Worm (Caenorhabditis elegans) whole organism, L1 larva: ENCODE results near the gene Y51A2B.5.

Source experiments
- C16A3.4 ChIP-seq: fragments of 150-350 bp; optimal IDR thresholded peaks from 2 replicates; lab custom pipeline; 2014; ENCODE audit warnings: missing biosample characterization, missing genetic modification characterization
- C34B4.2 ChIP-seq: sonication (generic microtip); optimal IDR thresholded peaks from 2 replicates; lab custom pipeline; 2017; ENCODE audit warnings: mild to moderate bottlenecking, missing genetic modification characterization, missing compliant biosample characterization
- F16B12.6 ChIP-seq: fragments of 150-350 bp; optimal IDR thresholded peaks from 2 replicates; lab custom pipeline; 2014; ENCODE audit warnings: missing biosample characterization, missing genetic modification characterization
- aha-1 ChIP-seq: fragments of 150-350 bp; optimal IDR thresholded peaks from 2 replicates; lab custom pipeline; 2014; ENCODE audit warnings: missing biosample characterization, missing genetic modification characterization
- alr-1 ChIP-seq: fragments of 200-800 bp; sonication (Bioruptor generic); optimal IDR thresholded peaks from 2 replicates; lab custom pipeline; 2018; ENCODE audit warnings: borderline replicate concordance, mild to moderate bottlenecking, missing genetic modification characterization, missing compliant biosample characterization
- aly-2 ChIP-seq: fragments of 150-350 bp; optimal IDR thresholded peaks from 2 replicates; lab custom pipeline; 2014; ENCODE audit warnings: missing biosample characterization, missing genetic modification characterization
- ceh-63 ChIP-seq: fragments of 200-800 bp; sonication (Bioruptor generic); optimal IDR thresholded peaks from 2 replicates; lab custom pipeline; 2018; ENCODE audit warnings: mild to moderate bottlenecking, missing genetic modification characterization, missing compliant biosample characterization
- ceh-82 ChIP-seq, 3 experiments: fragments of 150-350 bp in 1 of 3; sonication (generic microtip) in 2 of 3; optimal IDR thresholded peaks; 2 replicates each; lab custom pipeline; 2014 to 2017; ENCODE audit warnings: missing biosample characterization in 3 of 3, missing genetic modification characterization in 3 of 3
- ceh-88 ChIP-seq: fragments of 200-800 bp; sonication (Bioruptor generic); IDR thresholded peaks from 2 replicates; pipeline ENCODE4 v1.3.6; 2022; ENCODE audit warnings: missing genetic modification characterization, missing compliant biosample characterization
- ceh-90 ChIP-seq: sonication (generic microtip); optimal IDR thresholded peaks from 2 replicates; lab custom pipeline; 2016; ENCODE audit warnings: missing genetic modification characterization, missing compliant biosample characterization
- dsc-1 ChIP-seq: sonication (generic microtip); optimal IDR thresholded peaks from 2 replicates; lab custom pipeline; 2016; ENCODE audit warnings: mild to moderate bottlenecking, missing genetic modification characterization, missing compliant biosample characterization
- efl-1 ChIP-seq, 4 experiments: fragments of 150-350 bp; optimal IDR thresholded peaks in 3 of 4; peaks in 1 of 4; 1 replicate in 1 of 4; 2 replicates in 3 of 4; lab custom pipeline; 2014; ENCODE audit warnings: missing biosample characterization in 2 of 4, missing genetic modification characterization in 2 of 4, missing genetic modification reagents in 2 of 4
- egl-27 ChIP-seq, 2 experiments: fragments of 150-350 bp in 1 of 2; sonication (generic microtip); optimal IDR thresholded peaks; 3 replicates each; lab custom pipeline; 2017 to 2018; ENCODE audit warnings: missing biosample characterization in 2 of 2, missing genetic modification characterization in 2 of 2, missing genetic modification reagents in 2 of 2
- grh-1 ChIP-seq: fragments of 200-800 bp; sonication (Bioruptor generic); IDR thresholded peaks from 2 replicates; pipeline ENCODE4 v1.3.6; 2022; ENCODE audit warnings: missing genetic modification reagents, missing genetic modification characterization, missing compliant biosample characterization
- jun-1 ChIP-seq: fragments of 150-350 bp; optimal IDR thresholded peaks from 2 replicates; lab custom pipeline; 2014; ENCODE audit warnings: missing biosample characterization, missing genetic modification reagents, missing genetic modification characterization
- lin-13 ChIP-seq: fragments of 150-350 bp; optimal IDR thresholded peaks from 2 replicates; lab custom pipeline; 2014; ENCODE audit warnings: missing biosample characterization, missing genetic modification reagents, missing genetic modification characterization
- lin-15B ChIP-seq: fragments of 150-350 bp; sonication (generic microtip); optimal IDR thresholded peaks from 3 replicates; lab custom pipeline; 2014; ENCODE audit warnings: missing biosample characterization, missing genetic modification characterization
- lin-35 ChIP-seq, 2 experiments: fragments of 150-350 bp; optimal IDR thresholded peaks; 2 replicates each; lab custom pipeline; 2014; ENCODE audit warnings: missing biosample characterization in 2 of 2, missing genetic modification characterization in 2 of 2, missing genetic modification reagents in 2 of 2
- lin-39 ChIP-seq: fragments of 150-350 bp; optimal IDR thresholded peaks from 2 replicates; lab custom pipeline; 2014; ENCODE audit warnings: missing biosample characterization, missing genetic modification reagents, missing genetic modification characterization
- lsy-2 ChIP-seq, 2 experiments: fragments of 150-350 bp; optimal IDR thresholded peaks; 2 replicates each; lab custom pipeline; 2014; ENCODE audit warnings: missing biosample characterization in 2 of 2, missing genetic modification characterization in 2 of 2
- mab-9 ChIP-seq: fragments of 200-800 bp; sonication (Bioruptor generic); IDR thresholded peaks from 2 replicates; pipeline ENCODE4 v1.3.6; 2022; ENCODE audit warnings: missing genetic modification reagents, missing genetic modification characterization, missing compliant biosample characterization
- mef-2 ChIP-seq: fragments of 150-350 bp; optimal IDR thresholded peaks from 2 replicates; lab custom pipeline; 2014; ENCODE audit warnings: missing biosample characterization, missing genetic modification characterization
- nhr-19 ChIP-seq: fragments of 200-800 bp; sonication (Bioruptor generic); conservative IDR thresholded peaks from 2 replicates; pipeline ENCODE4 v1.3.6; 2022; ENCODE audit warnings: missing genetic modification characterization, missing compliant biosample characterization
- nhr-20 ChIP-seq: sonication (generic microtip); optimal IDR thresholded peaks from 2 replicates; lab custom pipeline; 2016; ENCODE audit warnings: mild to moderate bottlenecking, missing genetic modification characterization, missing compliant biosample characterization
- nhr-76 ChIP-seq: sonication (generic microtip); optimal IDR thresholded peaks from 2 replicates; lab custom pipeline; 2017; ENCODE audit warnings: missing biosample characterization, missing genetic modification characterization
- nhr-84 ChIP-seq: sonication (generic microtip); optimal IDR thresholded peaks from 2 replicates; lab custom pipeline; 2017; ENCODE audit warnings: missing biosample characterization, missing genetic modification characterization
- nhr-85 ChIP-seq: sonication (generic microtip); peaks from one replicate; lab custom pipeline; 2016; ENCODE audit warnings: missing genetic modification characterization, inconsistent platforms, missing compliant biosample characterization
- pqm-1 ChIP-seq: sonication (generic microtip); optimal IDR thresholded peaks from 3 replicates; lab custom pipeline; 2017; ENCODE audit warnings: missing biosample characterization, missing genetic modification characterization
- skn-1 ChIP-seq: fragments of 150-350 bp; optimal IDR thresholded peaks from 2 replicates; lab custom pipeline; 2014; ENCODE audit warnings: missing biosample characterization, missing genetic modification characterization
- snpc-4 ChIP-seq: fragments of 150-350 bp; optimal IDR thresholded peaks from 2 replicates; lab custom pipeline; 2014; ENCODE audit warnings: missing biosample characterization, missing genetic modification characterization
- sox-4 ChIP-seq: sonication (generic microtip); optimal IDR thresholded peaks from 2 replicates; lab custom pipeline; 2016; ENCODE audit warnings: missing genetic modification characterization, missing compliant biosample characterization
- unc-130 ChIP-seq: fragments of 150-350 bp; optimal IDR thresholded peaks from 2 replicates; lab custom pipeline; 2017; ENCODE audit warnings: missing biosample characterization, missing genetic modification characterization, inconsistent platforms
- unc-98 ChIP-seq: fragments of 200-800 bp; sonication (Bioruptor generic); IDR thresholded peaks from 2 replicates; pipeline ENCODE4 v1.3.6; 2022; ENCODE audit warnings: missing genetic modification characterization, missing compliant biosample characterization
- zag-1 ChIP-seq: fragments of 150-350 bp; optimal IDR thresholded peaks from 2 replicates; lab custom pipeline; 2014; ENCODE audit warnings: missing biosample characterization, missing genetic modification characterization
- ztf-11 ChIP-seq, 2 experiments: sonication (generic microtip); optimal IDR thresholded peaks; 2 replicates each; lab custom pipeline; 2016 to 2017; ENCODE audit warnings: missing genetic modification characterization in 2 of 2, missing biosample characterization in 1 of 2, missing compliant biosample characterization in 1 of 2

Gene Y51A2B.5

DNA sequence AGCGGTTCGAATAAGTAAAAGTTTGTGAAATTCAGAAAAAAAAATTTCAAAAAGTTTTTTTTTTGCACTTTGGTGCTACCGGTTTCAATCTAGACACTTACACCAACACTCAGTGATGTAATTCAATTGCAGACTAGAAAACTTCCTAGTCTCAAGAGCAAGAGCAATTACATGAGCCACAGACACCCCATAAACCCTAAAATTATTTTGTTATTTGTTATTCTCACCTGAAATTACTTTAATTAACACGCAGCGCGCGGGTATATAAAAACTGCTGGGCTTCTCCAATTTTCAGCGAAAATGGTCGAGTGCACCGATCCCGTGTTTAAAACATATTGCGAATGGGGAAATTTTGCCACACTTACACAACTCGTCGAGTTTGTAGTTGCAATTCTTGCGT, 37.2 kb downstream of the Y51A2B.5 start, which contains the start of gene srw-83:
Gene srw-83 (plus strand): TSS at position 301 of the 400 bp plus-strand sequence.
- TF ChIP-seq nhr-19 (GFP tag; lab: Robert Waterston, UW) (no peak), ceh-82 (tag; optimal IDR thresholded peaks at IDR 0.05; lab: Kevin White, UChicago) (no peak), zag-1 (tag; lab: Kevin White, UChicago) (no peak), ceh-88 (no peak), aly-2 (tag; lab: Kevin White, UChicago) (no peak), grh-1 (no peak), unc-98 (no peak), pqm-1 (no peak), C16A3.4 (tag; lab: Kevin White, UChicago) (no peak), nhr-84 (tag; lab: Kevin White, UChicago) (no peak), lsy-2 (tag; optimal IDR thresholded peaks at IDR 0.05; lab: Kevin White, UChicago) (no peak), efl-1 (optimal IDR thresholded peaks at IDR 0.05; lab: Kevin White, UChicago) (no peak), efl-1 (GFP tag; optimal IDR thresholded peaks at IDR 0.05 in 1 of 2; lab: Kevin White, UChicago) (no peak), nhr-20 (tag; lab: Kevin White, UChicago) (no peak)

DNA sequence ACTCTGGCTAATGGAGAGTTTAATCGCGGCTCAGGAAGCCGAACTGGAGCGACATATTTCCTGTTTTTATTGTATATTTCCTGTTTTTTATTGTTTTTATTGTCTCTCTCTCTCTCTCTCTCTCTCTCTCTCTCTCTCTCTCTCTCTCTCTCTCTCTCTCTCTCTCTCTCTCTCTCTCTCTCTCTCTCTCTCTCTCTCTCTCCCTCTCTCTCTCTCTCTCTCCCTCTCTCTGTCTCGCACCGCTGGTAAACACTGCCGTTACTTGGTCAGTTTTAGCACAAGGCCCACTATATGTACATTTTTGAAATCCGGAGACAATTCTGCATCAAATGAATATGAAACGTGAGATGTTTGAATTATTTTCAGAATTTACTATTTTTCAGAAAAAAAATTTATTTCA, 41.7 kb downstream of the Y51A2B.5 start:
- TF ChIP-seq dsc-1 (tag; lab: Kevin White, UChicago) (no peak), unc-98 (no peak), mab-9 (no peak), C16A3.4 (tag; lab: Kevin White, UChicago) (no peak), aly-2 (tag; lab: Kevin White, UChicago) (no peak), ceh-90 (tag; lab: Kevin White, UChicago) (no peak), ceh-88 (no peak), snpc-4 (no peak), ztf-11 (tag; optimal IDR thresholded peaks at IDR 0.05; lab: Kevin White, UChicago) (no peak), nhr-85 (tag; lab: Kevin White, UChicago) (no peak), ceh-63 (no peak), nhr-76 (tag; lab: Kevin White, UChicago) (no peak)

DNA sequence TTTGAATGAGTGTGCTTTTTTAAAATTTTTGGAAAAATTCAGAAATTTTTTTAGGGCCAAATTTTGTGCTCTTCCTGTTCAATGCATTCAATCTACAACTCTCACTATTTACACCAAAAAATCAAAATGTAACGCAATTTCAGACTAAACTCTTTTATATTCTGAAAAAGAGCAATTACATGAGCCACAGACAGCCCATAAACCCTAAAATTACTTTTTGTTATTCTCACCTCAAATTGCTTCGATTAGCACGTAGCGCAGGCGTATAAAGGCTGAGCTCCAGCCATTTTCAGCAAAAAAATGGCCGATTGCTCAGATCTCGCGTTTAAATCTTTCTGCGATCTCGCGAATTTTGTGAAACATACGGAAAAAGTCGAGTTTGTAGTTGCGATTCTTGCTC, 42.4 kb downstream of the Y51A2B.5 start, which contains the start of gene srw-82:
Gene srw-82 (plus strand): TSS at position 301 of the 400 bp plus-strand sequence.
- TF ChIP-seq lin-35 (GFP tag; optimal IDR thresholded peaks at IDR 0.05; lab: Kevin White, UChicago) (no peak), nhr-76 (tag; lab: Kevin White, UChicago) (no peak), zag-1 (tag; lab: Kevin White, UChicago) (no peak), alr-1 (tag; lab: Kevin White, UChicago) (no peak), mef-2 (tag; lab: Kevin White, UChicago) (no peak), lin-39 (tag; lab: Kevin White, UChicago) (no peak), aha-1 (no peak), mab-9 (no peak), F16B12.6 (tag; lab: Kevin White, UChicago) (no peak), jun-1 (tag; lab: Kevin White, UChicago) (no peak), nhr-19 (GFP tag; lab: Robert Waterston, UW) (no peak), unc-130 (no peak)

DNA sequence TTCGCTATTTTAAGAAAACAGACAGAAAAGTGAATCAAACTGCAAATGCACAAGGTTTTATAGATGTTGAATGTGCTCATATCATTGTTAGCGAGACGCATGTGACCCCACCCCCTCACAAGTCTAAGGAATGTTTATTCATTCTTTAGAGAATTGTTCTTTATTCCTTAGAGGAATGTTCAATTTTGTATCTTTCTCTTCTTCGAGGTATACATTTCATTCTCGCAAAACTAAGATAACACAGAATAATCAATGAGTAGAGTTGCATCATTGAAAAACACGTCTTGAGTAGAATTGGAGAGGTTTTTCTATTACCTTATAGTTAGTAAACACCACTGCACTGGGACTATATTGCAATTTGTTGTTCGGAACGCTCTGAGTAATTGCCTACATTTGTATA, 45.9 kb downstream of the Y51A2B.5 start, which contains the start of gene ZK262.20:
Gene ZK262.20 (minus strand): TSS at position 101 of the 400 bp plus-strand sequence.
- TF ChIP-seq C34B4.2 (tag; lab: Kevin White, UChicago): no peak
- TF ChIP-seq lin-13 (GFP tag; lab: Kevin White, UChicago): no peak

DNA sequence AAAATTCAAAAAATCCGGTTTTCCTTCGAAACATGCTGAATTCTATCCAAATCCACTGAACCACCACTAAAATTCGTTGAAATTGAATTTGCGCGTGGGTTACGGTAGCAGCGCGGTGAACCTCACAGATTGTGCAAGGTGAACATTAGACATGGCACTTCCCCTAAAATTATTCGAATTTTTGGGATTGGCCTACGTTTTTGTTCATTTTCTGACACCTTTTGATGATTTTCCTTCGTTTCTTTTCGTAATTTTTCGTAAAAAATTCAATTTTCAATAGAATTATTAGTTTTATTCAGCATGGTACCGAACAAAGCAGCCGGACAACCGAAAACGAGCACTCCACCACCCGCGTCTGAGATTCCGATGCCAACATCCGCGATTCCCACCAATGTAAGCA, 49.0 kb downstream of the Y51A2B.5 start, which contains the start of gene ZK262.8:
Gene ZK262.8 (plus strand): TSS at position 301 of the 400 bp plus-strand sequence.
- TF ChIP-seq zag-1 (tag; lab: Kevin White, UChicago) (no peak), lin-15B (tag; lab: Kevin White, UChicago) (no peak), dsc-1 (tag; lab: Kevin White, UChicago) (no peak), C16A3.4 (tag; lab: Kevin White, UChicago) (no peak), egl-27 (tag; optimal IDR thresholded peaks at IDR 0.05; lab: Kevin White, UChicago) (no peak), nhr-84 (tag; lab: Kevin White, UChicago) (no peak), jun-1 (tag; lab: Kevin White, UChicago) (no peak), skn-1 (tag; lab: Kevin White, UChicago) (no peak), aly-2 (tag; lab: Kevin White, UChicago) (no peak), lin-13 (GFP tag; lab: Kevin White, UChicago) (no peak), sox-4 (tag; lab: Kevin White, UChicago) (no peak), unc-98 (no peak), nhr-85 (tag; lab: Kevin White, UChicago) (no peak)
- TF ChIP-seq, all 84 proteins: peak for 0
